Fruit fly (Drosophila melanogaster) whole organism, prepupa: ENCODE data around the gene GV1.
A peak's percentile ranks its signal among the peaks of the same experiment; 100 is the strongest.

Experiments used
- CG10669 ChIP-seq: fragments of 200-800 bp; sonication (Bioruptor generic); optimal IDR thresholded peaks from 3 replicates; lab custom pipeline; 2018; ENCODE audit warnings: missing biosample characterization, mild to moderate bottlenecking, missing genetic modification characterization, moderate library complexity
- CG11294 ChIP-seq: fragments of 200-800 bp; sonication (Bioruptor generic); IDR thresholded peaks from 2 replicates; pipeline ENCODE4 v1.3.6; 2022; ENCODE audit warnings: missing biosample characterization, missing genetic modification characterization
- CG11762 ChIP-seq: fragments of 200-800 bp; sonication (Bioruptor generic); optimal IDR thresholded peaks from 3 replicates; lab custom pipeline; 2016; ENCODE audit warnings: missing biosample characterization, missing genetic modification characterization; ENCODE audit not compliant: insufficient read depth
- CG15336 ChIP-seq: fragments of 200-800 bp; sonication (Bioruptor generic); IDR thresholded peaks from 2 replicates; pipeline ENCODE4 v1.3.6; 2022; ENCODE audit warnings: missing biosample characterization, missing genetic modification characterization
- CG16779 ChIP-seq: fragments of 200-800 bp; sonication (Bioruptor generic); optimal IDR thresholded peaks from 3 replicates; lab custom pipeline; 2017; ENCODE audit warnings: missing biosample characterization, mild to moderate bottlenecking, missing genetic modification characterization
- CG3032 ChIP-seq: fragments of 200-800 bp; optimal IDR thresholded peaks from 2 replicates; lab custom pipeline; 2019; ENCODE audit warnings: missing biosample characterization, mild to moderate bottlenecking, missing genetic modification characterization, moderate library complexity
- CG31627 ChIP-seq: fragments of 200-800 bp; sonication (Bioruptor generic); optimal IDR thresholded peaks from 3 replicates; lab custom pipeline; 2016; ENCODE audit warnings: missing biosample characterization, missing genetic modification characterization
- CG34406 ChIP-seq: fragments of 200-800 bp; sonication (Bioruptor generic); optimal IDR thresholded peaks from 3 replicates; lab custom pipeline; 2016; ENCODE audit warnings: missing biosample characterization, missing genetic modification characterization
- CG3919 ChIP-seq: fragments of 200-800 bp; sonication (Bioruptor generic); optimal IDR thresholded peaks from 3 replicates; lab custom pipeline; 2016; ENCODE audit warnings: missing biosample characterization, missing genetic modification characterization
- CG6163 ChIP-seq: fragments of 200-800 bp; sonication (Bioruptor generic); IDR thresholded peaks from 3 replicates; pipeline ENCODE4 v1.3.6; 2022; ENCODE audit warnings: missing biosample characterization, missing genetic modification characterization
- CG6276 ChIP-seq: fragments of 200-800 bp; sonication (Bioruptor generic); optimal IDR thresholded peaks from 2 replicates; lab custom pipeline; 2017; ENCODE audit warnings: missing biosample characterization, mild to moderate bottlenecking, missing genetic modification characterization
- CG6792 ChIP-seq: fragments of 200-800 bp; sonication (Bioruptor generic); optimal IDR thresholded peaks from 3 replicates; lab custom pipeline; 2016; ENCODE audit warnings: missing biosample characterization, missing genetic modification characterization
- CG6808 ChIP-seq: fragments of 200-800 bp; sonication (Bioruptor generic); optimal IDR thresholded peaks from 3 replicates; lab custom pipeline; 2017; ENCODE audit warnings: missing biosample characterization, missing genetic modification characterization, mild to moderate bottlenecking, moderate library complexity, missing genetic modification reagents
- CG7368 ChIP-seq: fragments of 200-800 bp; sonication (Bioruptor generic); optimal IDR thresholded peaks from 3 replicates; lab custom pipeline; 2016; ENCODE audit warnings: missing biosample characterization, missing genetic modification characterization
- CG8119 ChIP-seq: fragments of 200-800 bp; sonication (Bioruptor generic); IDR thresholded peaks from 3 replicates; pipeline ENCODE4 v1.3.6; 2022; ENCODE audit warnings: missing biosample characterization, missing genetic modification characterization
- CG8632 ChIP-seq: fragments of 200-800 bp; sonication (Bioruptor generic); optimal IDR thresholded peaks from 3 replicates; lab custom pipeline; 2016; ENCODE audit warnings: missing biosample characterization, missing genetic modification characterization
- CG9139 ChIP-seq: fragments of 200-800 bp; sonication (Bioruptor generic); optimal IDR thresholded peaks from 3 replicates; lab custom pipeline; 2017; ENCODE audit warnings: missing biosample characterization, mild to moderate bottlenecking, missing genetic modification characterization
- Eip78C ChIP-seq: fragments of 200-800 bp; sonication (Bioruptor generic); peaks from one replicate; lab custom pipeline; 2016; ENCODE audit warnings: missing biosample characterization, missing genetic modification characterization
- Ets21C ChIP-seq: fragments of 200-800 bp; sonication (Bioruptor generic); optimal IDR thresholded peaks from 3 replicates; lab custom pipeline; 2016; ENCODE audit warnings: missing biosample characterization, missing genetic modification characterization
- Ets96B ChIP-seq: fragments of 200-800 bp; optimal IDR thresholded peaks from 2 replicates; lab custom pipeline; 2019; ENCODE audit warnings: missing biosample characterization, mild to moderate bottlenecking, missing genetic modification characterization, moderate library complexity
- Gug ChIP-seq: fragments of 200-800 bp; sonication (Bioruptor generic); IDR thresholded peaks from 2 replicates; pipeline ENCODE4 v1.3.6; 2022; ENCODE audit warnings: missing biosample characterization, missing genetic modification characterization
- Hr39 ChIP-seq: fragments of 200-800 bp; sonication (Bioruptor generic); optimal IDR thresholded peaks from 2 replicates; lab custom pipeline; 2016; ENCODE audit warnings: missing biosample characterization, missing genetic modification characterization
- Hr4 ChIP-seq: fragments of 200-800 bp; sonication (Bioruptor generic); optimal IDR thresholded peaks from 3 replicates; lab custom pipeline; 2016; ENCODE audit warnings: missing biosample characterization, missing genetic modification characterization
- Lpt ChIP-seq: fragments of 200-800 bp; sonication (Bioruptor generic); optimal IDR thresholded peaks from 3 replicates; lab custom pipeline; 2016; ENCODE audit warnings: missing biosample characterization, missing genetic modification characterization
- Met ChIP-seq: fragments of 200-800 bp; sonication (Bioruptor generic); optimal IDR thresholded peaks from 3 replicates; lab custom pipeline; 2016; ENCODE audit warnings: missing biosample characterization, missing genetic modification characterization
- OdsH ChIP-seq: fragments of 200-800 bp; sonication (Bioruptor generic); optimal IDR thresholded peaks from 3 replicates; lab custom pipeline; 2016; ENCODE audit warnings: missing biosample characterization, missing genetic modification characterization
- Smox ChIP-seq: fragments of 200-800 bp; sonication (Bioruptor generic); optimal IDR thresholded peaks from 3 replicates; lab custom pipeline; 2016; ENCODE audit warnings: missing biosample characterization, missing genetic modification characterization
- Sox15 ChIP-seq: fragments of 200-800 bp; sonication (Bioruptor generic); optimal IDR thresholded peaks from 3 replicates; lab custom pipeline; 2016; ENCODE audit warnings: missing biosample characterization, missing genetic modification characterization
- achi ChIP-seq: fragments of 200-800 bp; sonication (Bioruptor generic); optimal IDR thresholded peaks from 3 replicates; lab custom pipeline; 2016; ENCODE audit warnings: missing biosample characterization, missing genetic modification characterization
- acj6 ChIP-seq: fragments of 200-800 bp; sonication (Bioruptor generic); optimal IDR thresholded peaks from 3 replicates; lab custom pipeline; 2016; ENCODE audit warnings: missing biosample characterization, missing genetic modification characterization
- dsx ChIP-seq: fragments of 200-800 bp; optimal IDR thresholded peaks from 3 replicates; lab custom pipeline; 2019; ENCODE audit warnings: missing biosample characterization, mild to moderate bottlenecking, missing genetic modification characterization, moderate library complexity; ENCODE audit not compliant: poor library complexity, severe bottlenecking
- eg ChIP-seq: fragments of 200-800 bp; sonication (Bioruptor generic); IDR thresholded peaks from 3 replicates; pipeline ENCODE4 v1.3.6; 2022; ENCODE audit warnings: missing biosample characterization, missing genetic modification characterization
- fd59A ChIP-seq: fragments of 200-800 bp; sonication (Bioruptor generic); optimal IDR thresholded peaks from 2 replicates; lab custom pipeline; 2017; ENCODE audit warnings: missing biosample characterization, mild to moderate bottlenecking, missing genetic modification characterization, missing genetic modification reagents
- fkh ChIP-seq: fragments of 200-800 bp; sonication (Bioruptor generic); optimal IDR thresholded peaks from 3 replicates; lab custom pipeline; 2017; ENCODE audit warnings: missing biosample characterization, mild to moderate bottlenecking, missing genetic modification characterization, moderate library complexity
- lz ChIP-seq: fragments of 200-800 bp; sonication (Bioruptor generic); optimal IDR thresholded peaks from 3 replicates; lab custom pipeline; 2016; ENCODE audit warnings: missing biosample characterization, missing genetic modification characterization
- net ChIP-seq: fragments of 200-800 bp; sonication (Bioruptor generic); optimal IDR thresholded peaks from 3 replicates; lab custom pipeline; 2016; ENCODE audit warnings: missing biosample characterization, missing genetic modification characterization
- pdm3 ChIP-seq: fragments of 200-800 bp; sonication (Bioruptor generic); optimal IDR thresholded peaks from 3 replicates; lab custom pipeline; 2016; ENCODE audit warnings: missing biosample characterization, missing genetic modification characterization
- ss ChIP-seq, 2 experiments: fragments of 200-800 bp; sonication (Bioruptor generic); optimal IDR thresholded peaks; 2 replicates in 1 of 2; 3 replicates in 1 of 2; lab custom pipeline; 2017 to 2018; ENCODE audit warnings: mild to moderate bottlenecking in 2 of 2, missing biosample characterization in 2 of 2, missing genetic modification characterization in 2 of 2, moderate library complexity in 1 of 2
- svp ChIP-seq: fragments of 200-800 bp; sonication (Bioruptor generic); peaks from one replicate; lab custom pipeline; 2016; ENCODE audit warnings: missing biosample characterization, missing genetic modification characterization
- topi ChIP-seq: fragments of 200-800 bp; sonication (Bioruptor generic); optimal IDR thresholded peaks from 3 replicates; lab custom pipeline; 2016; ENCODE audit warnings: missing biosample characterization, missing genetic modification characterization
- vri ChIP-seq: fragments of 200-800 bp; sonication (Bioruptor generic); optimal IDR thresholded peaks from 3 replicates; lab custom pipeline; 2016; ENCODE audit warnings: missing biosample characterization, mild to moderate bottlenecking, missing genetic modification characterization

GV1 gene

DNA sequence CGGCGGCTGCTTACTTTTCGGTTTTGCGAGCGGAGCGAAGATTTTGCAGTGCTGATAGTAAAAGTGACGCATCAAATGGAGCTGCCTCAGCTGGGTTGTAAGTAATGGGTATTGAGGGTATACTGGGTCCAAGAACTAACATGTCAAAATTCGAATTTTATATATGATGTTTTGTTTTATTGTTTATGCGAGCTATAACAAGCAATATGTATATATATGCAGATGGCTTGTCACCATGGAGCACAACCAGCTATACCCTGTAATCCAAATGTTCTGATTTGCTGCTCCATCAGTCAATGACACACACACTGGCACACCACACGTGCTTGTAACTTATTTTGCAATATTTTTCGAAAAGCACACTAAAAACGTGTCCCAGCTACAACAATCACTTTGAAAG lies 19.2 kb downstream of the GV1 start (continued):
- TF ChIP-seq CG11294 (peak; percentile 74), dsx (GFP tag; lab: Kevin White, UChicago) (peak; percentile 9), achi (GFP tag; lab: Kevin White, UChicago) (peak; percentile 59), topi (GFP tag; lab: Kevin White, UChicago) (peak; percentile 60), CG6276 (GFP tag; lab: Kevin White, UChicago) (peak; percentile 53), svp (peak; percentile 81), CG11762 (GFP tag; lab: Kevin White, UChicago) (peak; percentile 34), Smox (GFP tag; lab: Kevin White, UChicago) (peak; percentile 71), Met (GFP tag; lab: Kevin White, UChicago) (peak; percentile 79), Lpt (GFP tag; lab: Kevin White, UChicago) (peak; percentile 68), net (GFP tag; lab: Kevin White, UChicago) (peak; percentile 74), Hr4 (GFP tag; lab: Kevin White, UChicago) (peak; percentile 56), CG6808 (GFP tag; lab: Kevin White, UChicago) (peak; percentile 28), CG9139 (GFP tag; lab: Kevin White, UChicago) (no peak), Gug (GFP tag; lab: Robert Waterston, UW) (peak; percentile 75), CG31627 (GFP tag; lab: Kevin White, UChicago) (peak; percentile 73), CG7368 (GFP tag; lab: Kevin White, UChicago) (peak; percentile 38), CG6163 (peak; percentile 84), vri (GFP tag; lab: Kevin White, UChicago) (peak; percentile 59), CG16779 (tag; lab: Kevin White, UChicago) (peak; percentile 16)

DNA sequence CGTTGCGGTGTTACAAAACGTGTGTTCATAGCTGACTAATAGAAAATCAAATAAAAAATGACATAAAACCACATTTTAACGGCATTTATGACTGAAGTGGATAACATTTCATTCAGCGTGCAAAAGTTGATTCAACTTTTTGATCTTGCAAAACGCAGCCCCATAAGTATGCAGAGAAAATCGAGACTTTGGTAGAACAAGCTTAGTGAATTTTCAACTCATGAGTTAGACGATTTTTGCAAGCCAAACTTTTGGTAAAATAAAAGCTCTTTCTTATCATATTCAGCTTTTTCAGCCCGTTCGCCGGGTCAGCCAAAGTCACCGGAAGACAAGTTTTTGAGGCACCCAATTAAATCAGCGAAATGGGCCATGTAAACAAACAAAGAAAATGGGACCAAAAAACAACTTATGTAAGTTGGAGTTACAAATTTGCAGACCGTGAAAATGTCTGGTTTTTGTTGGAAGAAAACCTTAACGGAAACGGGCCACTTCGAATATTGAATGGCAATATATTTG lies 21.4 kb downstream of the GV1 start, which contains the start of gene Cpr62Ba:
Cpr62Ba (minus strand) TSS at position 31 of the 516 bp plus-strand sequence.
- TF ChIP-seq Ets96B (tag; lab: Kevin White, UChicago) (no peak), svp (peak; percentile 84), Eip78C (GFP tag; lab: Kevin White, UChicago) (peak; percentile 40)

DNA sequence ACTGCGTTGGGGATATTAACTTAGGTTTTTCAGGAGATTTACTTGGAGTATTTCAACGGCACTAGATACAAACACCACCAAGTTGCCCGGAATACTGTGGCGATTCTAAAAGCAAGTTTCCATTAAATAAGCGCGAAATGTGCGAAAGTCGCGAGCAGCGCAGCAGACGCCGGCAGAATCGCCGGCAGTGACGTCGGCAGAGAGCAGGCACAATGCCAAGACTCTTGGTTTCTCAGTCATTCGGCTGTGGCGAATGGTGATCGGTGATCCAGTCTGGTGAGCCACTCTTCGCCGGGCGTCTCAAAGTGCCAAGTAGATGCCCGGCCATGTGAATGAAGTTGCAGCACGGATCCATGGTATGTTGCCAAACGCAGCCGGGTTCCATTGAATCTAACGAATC lies 24.7 kb downstream of the GV1 start, which contains the start of gene Cpr62Bb:
Cpr62Bb (minus strand) TSS at position 101 of the 400 bp plus-strand sequence.
- TF ChIP-seq Lpt (GFP tag; lab: Kevin White, UChicago) (no peak), net (GFP tag; lab: Kevin White, UChicago) (no peak), fd59A (GFP tag; lab: Kevin White, UChicago) (no peak), CG34406 (no peak), eg (GFP tag; lab: Robert Waterston, UW) (no peak), CG3032 (tag; lab: Kevin White, UChicago) (no peak), CG15336 (GFP tag; lab: Robert Waterston, UW) (no peak), ss (GFP tag; optimal IDR thresholded peaks at IDR 0.05; lab: Kevin White, UChicago) (no peak), CG9139 (GFP tag; lab: Kevin White, UChicago) (no peak), CG8119 (no peak), achi (GFP tag; lab: Kevin White, UChicago) (no peak), pdm3 (GFP tag; lab: Kevin White, UChicago) (no peak), CG8632 (no peak)
- TF ChIP-seq, all 60 proteins: peak for 0

DNA sequence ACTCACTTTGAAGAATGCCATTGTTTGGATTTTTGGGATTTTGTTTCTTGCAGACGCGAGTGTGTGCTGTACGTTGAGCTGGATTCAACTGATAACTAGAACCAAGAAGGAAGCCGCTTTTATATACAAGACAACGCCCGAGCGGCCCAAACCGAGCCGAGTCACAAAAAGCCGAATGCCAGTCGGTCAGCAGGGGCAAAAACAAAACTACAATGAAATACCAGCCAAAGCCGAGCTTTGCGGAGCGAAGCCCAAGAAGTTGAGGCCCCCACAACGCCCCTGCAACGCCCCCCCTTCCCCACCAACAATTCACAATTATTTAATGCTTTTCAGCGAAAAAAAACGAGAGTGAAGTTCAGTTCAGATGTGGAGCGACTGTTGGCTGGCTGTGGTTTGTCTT lies 31.6 kb downstream of the GV1 start, which contains the start of gene Cpr62Bc:
Cpr62Bc (minus strand) TSS at position 101 of the 400 bp plus-strand sequence.
- TF ChIP-seq CG6792 (GFP tag; lab: Kevin White, UChicago), result no peak
- no peak for TF ChIP-seq CG3919 (GFP tag; lab: Kevin White, UChicago)

DNA sequence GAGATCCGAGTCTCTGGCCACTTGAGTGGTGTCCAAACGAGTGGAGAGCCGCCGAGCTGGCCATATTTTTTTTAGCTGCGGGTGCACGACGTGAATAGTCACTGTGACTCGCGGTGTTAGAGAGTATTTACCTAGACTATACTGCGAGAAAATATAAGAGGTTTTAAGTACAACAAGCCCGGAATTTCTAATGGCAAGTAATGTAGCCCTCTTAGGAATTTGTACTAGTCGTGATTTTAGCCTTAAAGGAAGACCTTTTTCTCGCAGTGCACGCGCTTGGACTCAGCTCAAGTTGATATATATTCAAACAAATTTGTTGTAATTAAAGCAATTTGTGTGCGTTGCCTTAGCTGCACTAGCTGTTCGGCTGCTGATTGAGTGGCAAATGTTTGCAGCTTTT lies 34.2 kb downstream of the GV1 start:
- no peak for TF ChIP-seq CG31627 (GFP tag; lab: Kevin White, UChicago)
- no peak for TF ChIP-seq fkh
- no peak for TF ChIP-seq ss (GFP tag; optimal IDR thresholded peaks at IDR 0.05; lab: Kevin White, UChicago)
- TF ChIP-seq CG7368 (GFP tag; lab: Kevin White, UChicago), result no peak
- peak; percentile 25 for TF ChIP-seq achi (GFP tag; lab: Kevin White, UChicago)
- peak; percentile 74; the same call in 2 of the 3 replicates for TF ChIP-seq CG6163
- no peak for TF ChIP-seq dsx (GFP tag; lab: Kevin White, UChicago)
- peak; percentile 76 for TF ChIP-seq CG15336 (GFP tag; lab: Robert Waterston, UW)
- TF ChIP-seq Smox (GFP tag; lab: Kevin White, UChicago), result no peak
- no peak for TF ChIP-seq CG34406
- no peak for TF ChIP-seq Sox15 (GFP tag; lab: Kevin White, UChicago)
- no peak for TF ChIP-seq CG16779 (tag; lab: Kevin White, UChicago)
- TF ChIP-seq Eip78C (GFP tag; lab: Kevin White, UChicago), result no peak
- TF ChIP-seq OdsH (GFP tag; lab: Kevin White, UChicago), result peak; percentile 21
- TF ChIP-seq eg (GFP tag; lab: Robert Waterston, UW), result peak; percentile 90
- TF ChIP-seq acj6 (GFP tag; lab: Kevin White, UChicago), result no peak
- TF ChIP-seq CG10669, result no peak
- TF ChIP-seq Hr39 (GFP tag; lab: Kevin White, UChicago), result no peak
- TF ChIP-seq Ets21C (GFP tag; lab: Kevin White, UChicago), result no peak
- TF ChIP-seq lz (GFP tag; lab: Kevin White, UChicago), result no peak
